Fruit fly (Drosophila melanogaster) whole organism, embryonic: ENCODE results near the gene CG34268.

Source experiments
- Ada2b ChIP-seq: fragments of 200-800 bp; sonication (Bioruptor generic); IDR thresholded peaks from 2 replicates; pipeline ENCODE4 v1.3.6; 2022; ENCODE audit warnings: missing biosample characterization, missing genetic modification characterization
- Atf-2 ChIP-seq: fragments of 200-800 bp; sonication (Bioruptor generic); optimal IDR thresholded peaks from 2 replicates; lab custom pipeline; 2016; ENCODE audit warnings: missing biosample characterization, missing genetic modification characterization
- B-H1 ChIP-seq: fragments of 200-800 bp; sonication (Bioruptor generic); IDR thresholded peaks from 3 replicates; pipeline ENCODE4 v1.3.6; 2022; ENCODE audit warnings: missing biosample characterization, missing genetic modification characterization
- Blimp-1 ChIP-seq: fragments of 200-800 bp; sonication (Bioruptor generic); optimal IDR thresholded peaks from 3 replicates; lab custom pipeline; 2018; ENCODE audit warnings: missing biosample characterization, missing genetic modification characterization, mild to moderate bottlenecking, moderate library complexity, missing genetic modification reagents
- BtbVII ChIP-seq: fragments of 200-800 bp; sonication (Bioruptor generic); optimal IDR thresholded peaks from 3 replicates; lab custom pipeline; 2017; ENCODE audit warnings: missing biosample characterization, mild to moderate bottlenecking, missing genetic modification characterization
- CG10147 ChIP-seq: fragments of 200-800 bp; sonication (Bioruptor generic); optimal IDR thresholded peaks from 2 replicates; lab custom pipeline; 2019; ENCODE audit warnings: missing biosample characterization, mild to moderate bottlenecking, missing genetic modification characterization, moderate library complexity
- CG11456 ChIP-seq: fragments of 200-800 bp; sonication (Bioruptor generic); IDR thresholded peaks from 3 replicates; pipeline ENCODE4 v1.3.6; 2022; ENCODE audit warnings: missing biosample characterization, missing genetic modification characterization
- CG12155 ChIP-seq: fragments of 200-800 bp; sonication (Bioruptor generic); optimal IDR thresholded peaks from 3 replicates; lab custom pipeline; 2016; ENCODE audit warnings: missing biosample characterization, missing genetic modification characterization
- CG15011 ChIP-seq: fragments of 200-800 bp; sonication (Bioruptor generic); optimal IDR thresholded peaks from 3 replicates; lab custom pipeline; 2018; ENCODE audit warnings: missing biosample characterization, mild to moderate bottlenecking, missing genetic modification characterization
- CG15479 ChIP-seq: fragments of 200-800 bp; sonication (Bioruptor generic); optimal IDR thresholded peaks from 3 replicates; lab custom pipeline; 2019; ENCODE audit warnings: missing biosample characterization, mild to moderate bottlenecking, missing genetic modification characterization, moderate library complexity
- CG16779 ChIP-seq: fragments of 200-800 bp; sonication (Bioruptor generic); IDR thresholded peaks from 2 replicates; pipeline ENCODE4 v1.3.6; 2022; ENCODE audit warnings: missing biosample characterization, missing genetic modification characterization
- CG18011 ChIP-seq: fragments of 200-800 bp; sonication (Bioruptor generic); optimal IDR thresholded peaks from 2 replicates; lab custom pipeline; 2017; ENCODE audit warnings: missing biosample characterization, missing genetic modification characterization, mild to moderate bottlenecking, moderate library complexity, missing genotype
- CG1832 ChIP-seq: fragments of 200-800 bp; sonication (Bioruptor generic); optimal IDR thresholded peaks from 2 replicates; lab custom pipeline; 2017; ENCODE audit warnings: missing biosample characterization, mild to moderate bottlenecking, missing genetic modification characterization, inconsistent platforms
- CG31224 ChIP-seq: fragments of 200-800 bp; sonication (Bioruptor generic); IDR thresholded peaks from 2 replicates; pipeline ENCODE4 v1.3.6; 2022; ENCODE audit warnings: missing biosample characterization, missing genetic modification characterization
- CG3163 ChIP-seq: fragments of 200-800 bp; sonication (Bioruptor generic); optimal IDR thresholded peaks from 3 replicates; lab custom pipeline; 2016; ENCODE audit warnings: missing biosample characterization, missing genetic modification characterization
- CG33213 ChIP-seq: fragments of 200-800 bp; sonication (Bioruptor generic); optimal IDR thresholded peaks from 3 replicates; lab custom pipeline; 2016; ENCODE audit warnings: missing biosample characterization, missing genetic modification characterization
- CG3407 ChIP-seq: fragments of 200-800 bp; sonication (Bioruptor generic); optimal IDR thresholded peaks from 2 replicates; lab custom pipeline; 2018; ENCODE audit warnings: missing biosample characterization, mild to moderate bottlenecking, missing genetic modification characterization
- CG3995 ChIP-seq: fragments of 200-800 bp; sonication (Bioruptor generic); optimal IDR thresholded peaks from 3 replicates; lab custom pipeline; 2016; ENCODE audit warnings: missing biosample characterization, missing genetic modification characterization
- CG5180 ChIP-seq: fragments of 200-800 bp; sonication (Bioruptor generic); optimal IDR thresholded peaks from 3 replicates; lab custom pipeline; 2017; ENCODE audit warnings: missing biosample characterization, missing genetic modification characterization, mild to moderate bottlenecking, moderate library complexity, missing genetic modification reagents
- CG6683 ChIP-seq: fragments of 200-800 bp; sonication (Bioruptor generic); optimal IDR thresholded peaks from 2 replicates; lab custom pipeline; 2017; ENCODE audit warnings: missing biosample characterization, mild to moderate bottlenecking, missing genetic modification characterization, missing genetic modification reagents
- CG6791 ChIP-seq: fragments of 200-800 bp; sonication (Bioruptor generic); IDR thresholded peaks from 3 replicates; pipeline ENCODE4 v1.3.6; 2022; ENCODE audit warnings: missing biosample characterization, missing genetic modification characterization; ENCODE audit not compliant: partially characterized antibody
- CG8281 ChIP-seq: fragments of 200-800 bp; sonication (Bioruptor generic); optimal IDR thresholded peaks from 2 replicates; lab custom pipeline; 2018; ENCODE audit warnings: missing biosample characterization, mild to moderate bottlenecking, missing genetic modification characterization, moderate library complexity
- CG9437 ChIP-seq: fragments of 200-800 bp; sonication (Bioruptor generic); optimal IDR thresholded peaks from 2 replicates; lab custom pipeline; 2018; ENCODE audit warnings: missing biosample characterization, mild to moderate bottlenecking, missing genetic modification characterization
- CG9817 ChIP-seq: fragments of 200-800 bp; sonication (Bioruptor generic); optimal IDR thresholded peaks from 2 replicates; lab custom pipeline; 2018; ENCODE audit warnings: missing biosample characterization, mild to moderate bottlenecking, missing genetic modification characterization, moderate library complexity
- CG9876 ChIP-seq: fragments of 200-800 bp; sonication (Bioruptor generic); optimal IDR thresholded peaks from 2 replicates; lab custom pipeline; 2016; ENCODE audit warnings: missing biosample characterization, missing genetic modification characterization
- CTCF ChIP-seq: fragments of 200-800 bp; sonication (Bioruptor generic); optimal IDR thresholded peaks from 2 replicates; lab custom pipeline; 2017; ENCODE audit warnings: missing biosample characterization, mild to moderate bottlenecking, missing genetic modification characterization, moderate library complexity
- D19A ChIP-seq: fragments of 200-800 bp; optimal IDR thresholded peaks from 3 replicates; lab custom pipeline; 2019; ENCODE audit warnings: missing biosample characterization, mild to moderate bottlenecking, missing genetic modification characterization, moderate library complexity
- D19B ChIP-seq: fragments of 200-800 bp; sonication (Bioruptor generic); optimal IDR thresholded peaks from 2 replicates; lab custom pipeline; 2017; ENCODE audit warnings: missing biosample characterization, mild to moderate bottlenecking, missing genetic modification characterization
- Drgx ChIP-seq: fragments of 200-800 bp; sonication (Bioruptor generic); IDR thresholded peaks from 2 replicates; pipeline ENCODE4 v1.3.6; 2022; ENCODE audit warnings: missing biosample characterization, missing genetic modification characterization
- Hmx ChIP-seq: fragments of 200-800 bp; sonication (Bioruptor generic); optimal IDR thresholded peaks from 2 replicates; lab custom pipeline; 2016; ENCODE audit warnings: missing biosample characterization, missing genetic modification characterization
- Max ChIP-seq: fragments of 200-800 bp; sonication (Bioruptor generic); optimal IDR thresholded peaks from 2 replicates; lab custom pipeline; 2016; ENCODE audit warnings: missing biosample characterization, mild to moderate bottlenecking, missing genetic modification characterization
- Med ChIP-seq: fragments of 200-800 bp; sonication (Bioruptor generic); peaks from one replicate; lab custom pipeline; 2016; ENCODE audit warnings: missing biosample characterization, missing genetic modification characterization, mild to moderate bottlenecking, inconsistent platforms, moderate library complexity
- Oli ChIP-seq: fragments of 200-800 bp; sonication (Bioruptor generic); optimal IDR thresholded peaks from 2 replicates; lab custom pipeline; 2018; ENCODE audit warnings: missing biosample characterization, mild to moderate bottlenecking, missing genetic modification characterization, moderate library complexity
- Opbp ChIP-seq: fragments of 200-800 bp; sonication (Bioruptor generic); IDR thresholded peaks from 3 replicates; pipeline ENCODE4 v1.3.6; 2022; ENCODE audit warnings: missing biosample characterization, missing genetic modification characterization; ENCODE audit not compliant: partially characterized antibody
- PHDP ChIP-seq: fragments of 200-800 bp; sonication (Bioruptor generic); optimal IDR thresholded peaks from 3 replicates; lab custom pipeline; 2018; ENCODE audit warnings: missing biosample characterization, mild to moderate bottlenecking, missing genetic modification characterization, moderate library complexity
- Ravus ChIP-seq: fragments of 200-800 bp; sonication (Bioruptor generic); IDR thresholded peaks from 2 replicates; pipeline ENCODE4 v1.3.6; 2022; ENCODE audit warnings: missing biosample characterization, missing genetic modification characterization
- Rfx ChIP-seq: fragments of 200-800 bp; sonication (Bioruptor generic); IDR thresholded peaks from 2 replicates; pipeline ENCODE4 v1.3.6; 2022; ENCODE audit warnings: missing biosample characterization, missing genetic modification characterization
- Scr ChIP-seq: fragments of 200-800 bp; sonication (Bioruptor generic); IDR thresholded peaks from 2 replicates; pipeline ENCODE4 v1.3.6; 2022; ENCODE audit warnings: missing biosample characterization, missing genetic modification characterization; ENCODE audit not compliant: partially characterized antibody
- Sox102F ChIP-seq: fragments of 200-800 bp; sonication (Bioruptor generic); optimal IDR thresholded peaks from 2 replicates; lab custom pipeline; 2018; ENCODE audit warnings: missing biosample characterization, mild to moderate bottlenecking, missing genetic modification characterization, moderate library complexity
- chm ChIP-seq: fragments of 200-800 bp; sonication (Bioruptor generic); IDR thresholded peaks from 2 replicates; pipeline ENCODE4 v1.3.6; 2022; ENCODE audit warnings: missing biosample characterization, missing genetic modification characterization
- kni ChIP-seq: fragments of 200-800 bp; sonication (Bioruptor generic); optimal IDR thresholded peaks from 3 replicates; lab custom pipeline; 2017; ENCODE audit warnings: mild to moderate bottlenecking, missing biosample characterization, missing genetic modification reagents, missing genetic modification characterization
- lab ChIP-seq: fragments of 200-800 bp; sonication (Bioruptor generic); optimal IDR thresholded peaks from 3 replicates; lab custom pipeline; 2017; ENCODE audit warnings: missing biosample characterization, missing genetic modification characterization, mild to moderate bottlenecking, moderate library complexity, missing genetic modification reagents
- odd ChIP-seq: fragments of 200-800 bp; sonication (Bioruptor generic); optimal IDR thresholded peaks from 2 replicates; lab custom pipeline; 2017; ENCODE audit warnings: missing biosample characterization, mild to moderate bottlenecking, missing genetic modification characterization
- peb ChIP-seq: fragments of 200-800 bp; sonication (Bioruptor generic); IDR thresholded peaks from 2 replicates; pipeline ENCODE4 v1.3.6; 2022; ENCODE audit warnings: missing biosample characterization, missing genetic modification characterization
- run ChIP-seq: fragments of 200-800 bp; sonication (Bioruptor generic); optimal IDR thresholded peaks from 3 replicates; lab custom pipeline; 2018; ENCODE audit warnings: missing biosample characterization, mild to moderate bottlenecking, missing genetic modification characterization
- salm ChIP-seq: fragments of 200-800 bp; sonication (Bioruptor generic); optimal IDR thresholded peaks from 2 replicates; lab custom pipeline; 2018; ENCODE audit warnings: missing biosample characterization, mild to moderate bottlenecking, missing genetic modification characterization
- scrt ChIP-seq: fragments of 200-800 bp; sonication (Bioruptor generic); optimal IDR thresholded peaks from 2 replicates; lab custom pipeline; 2018; ENCODE audit warnings: missing biosample characterization, mild to moderate bottlenecking, missing genetic modification characterization, moderate library complexity
- sqz ChIP-seq: fragments of 200-800 bp; sonication (Bioruptor generic); optimal IDR thresholded peaks from 3 replicates; lab custom pipeline; 2018; ENCODE audit warnings: missing biosample characterization, mild to moderate bottlenecking, missing genetic modification characterization
- stwl ChIP-seq: fragments of 200-800 bp; sonication (Bioruptor generic); optimal IDR thresholded peaks from 3 replicates; lab custom pipeline; 2018; ENCODE audit warnings: missing biosample characterization, mild to moderate bottlenecking, missing genetic modification characterization, moderate library complexity
- wek ChIP-seq: fragments of 200-800 bp; sonication (Bioruptor generic); optimal IDR thresholded peaks from 3 replicates; lab custom pipeline; 2018; ENCODE audit warnings: missing biosample characterization, mild to moderate bottlenecking, missing genetic modification characterization, moderate library complexity
- wor ChIP-seq: fragments of 200-800 bp; sonication (Bioruptor generic); IDR thresholded peaks from 2 replicates; pipeline ENCODE4 v1.3.6; 2022; ENCODE audit warnings: missing biosample characterization, missing genetic modification characterization

The CG34268 gene

DNA sequence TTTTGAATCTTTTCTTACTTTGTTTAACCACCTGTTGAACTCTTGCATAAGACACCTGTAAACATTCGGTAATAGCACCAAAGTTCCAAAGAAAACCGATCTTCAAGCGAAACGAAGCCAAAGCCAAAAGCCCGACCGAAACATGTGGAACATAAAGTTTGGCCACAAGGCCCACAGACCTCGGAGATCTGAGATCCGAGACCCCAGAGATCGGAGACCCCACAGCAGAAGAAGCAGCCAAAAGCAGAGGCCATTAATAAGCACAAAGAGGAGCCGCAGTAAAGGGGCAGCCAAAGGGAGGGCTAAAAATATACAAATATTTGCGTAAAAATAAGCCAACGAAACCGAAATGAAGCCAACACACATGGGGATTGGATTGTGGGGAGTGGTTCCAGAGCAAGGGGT, 10.1 kb downstream of the CG34268 start:
- TF ChIP-seq CG33213 (GFP tag; lab: Kevin White, UChicago), result no peak
- TF ChIP-seq kni, result peak; percentile 59
- TF ChIP-seq sqz (GFP tag; lab: Kevin White, UChicago), result no peak
- no peak for TF ChIP-seq CG1832 (GFP tag; lab: Kevin White, UChicago)
- peak; percentile 75 for TF ChIP-seq Blimp-1 (GFP tag; lab: Kevin White, UChicago)
- TF ChIP-seq CG9876 (GFP tag; lab: Kevin White, UChicago), result no peak
- TF ChIP-seq CG9437 (GFP tag; lab: Kevin White, UChicago), result no peak
- no peak for TF ChIP-seq D19B (GFP tag; lab: Kevin White, UChicago)
- TF ChIP-seq Hmx (GFP tag; lab: Kevin White, UChicago), result no peak
- 0 out of 2 replicates have a peak, but pooled peaks have one; percentile 6 for TF ChIP-seq CG16779 (GFP tag; lab: Robert Waterston, UW)
- no peak for TF ChIP-seq wek
- no peak for TF ChIP-seq CG15011 (GFP tag; lab: Kevin White, UChicago)
- no peak for TF ChIP-seq stwl (tag; lab: Kevin White, UChicago)
- no peak for TF ChIP-seq CG6683 (GFP tag; lab: Kevin White, UChicago)
- no peak for TF ChIP-seq CG3163 (GFP tag; lab: Kevin White, UChicago)
- no peak for TF ChIP-seq CG8281
- TF ChIP-seq run, result peak; percentile 43
- TF ChIP-seq BtbVII (GFP tag; lab: Kevin White, UChicago), result peak; percentile 19
- peak; percentile 4 for TF ChIP-seq scrt (GFP tag; lab: Kevin White, UChicago)
- TF ChIP-seq CG18011 (GFP tag; lab: Kevin White, UChicago), result no peak
- no peak for TF ChIP-seq CG10147 (GFP tag; lab: Kevin White, UChicago)
- TF ChIP-seq CG3995 (GFP tag; lab: Kevin White, UChicago), result no peak
- TF ChIP-seq Opbp (GFP tag; lab: Robert Waterston, UW), result no peak
- no peak for TF ChIP-seq CG12155
- peak; percentile 37; the same call in 1 of the 3 replicates for TF ChIP-seq CG6791
- TF ChIP-seq D19A (tag; lab: Kevin White, UChicago), result no peak
- TF ChIP-seq Drgx, result no peak
- TF ChIP-seq chm, result peak; percentile 45; the same call in 1 of the 2 replicates
- TF ChIP-seq CG5180 (GFP tag; lab: Kevin White, UChicago), result no peak
- no peak for TF ChIP-seq CG31224
- TF ChIP-seq CTCF, result no peak
- TF ChIP-seq lab (GFP tag; lab: Kevin White, UChicago), result peak; percentile 44
- no peak for TF ChIP-seq CG11456 (GFP tag; lab: Robert Waterston, UW)
- no peak for TF ChIP-seq CG15479 (GFP tag; lab: Kevin White, UChicago)
- no peak for TF ChIP-seq Oli (tag; lab: Kevin White, UChicago)
- TF ChIP-seq Rfx (GFP tag; lab: Robert Waterston, UW), result peak; percentile 39; the same call in 1 of the 2 replicates
- no peak for TF ChIP-seq peb
- TF ChIP-seq Scr (GFP tag; lab: Robert Waterston, UW), result no peak
- no peak for TF ChIP-seq B-H1 (GFP tag; lab: Robert Waterston, UW)
- TF ChIP-seq Med (GFP tag; lab: Kevin White, UChicago), result peak; percentile 67
- no peak for TF ChIP-seq salm (tag; lab: Kevin White, UChicago)
- peak; percentile 5 for TF ChIP-seq CG9817 (tag; lab: Kevin White, UChicago)
- TF ChIP-seq Ada2b (GFP tag; lab: Robert Waterston, UW), result no peak
- TF ChIP-seq wor (GFP tag; lab: Robert Waterston, UW), result no peak
- no peak for TF ChIP-seq Ravus (GFP tag; lab: Robert Waterston, UW)
- TF ChIP-seq PHDP (tag; lab: Kevin White, UChicago), result no peak
- no peak for TF ChIP-seq Atf-2 (GFP tag; lab: Kevin White, UChicago)
- TF ChIP-seq CG3407 (GFP tag; lab: Kevin White, UChicago), result no peak
- TF ChIP-seq odd (GFP tag; lab: Kevin White, UChicago), result peak; percentile 10
- no peak for TF ChIP-seq Sox102F (GFP tag; lab: Kevin White, UChicago)
- TF ChIP-seq Max, result no peak
